Fruit fly (Drosophila melanogaster) whole organism, embryonic: Measurements from ENCODE around the gene CG9691.

Experiments
- ATbp ChIP-seq: fragments of 200-800 bp; sonication (Bioruptor generic); optimal IDR thresholded peaks from 2 replicates; lab custom pipeline; 2017; ENCODE audit warnings: missing biosample characterization, mild to moderate bottlenecking, missing genetic modification characterization, missing genetic modification reagents
- Awh ChIP-seq: fragments of 200-800 bp; sonication (Bioruptor generic); IDR thresholded peaks from 2 replicates; pipeline ENCODE4, ENCODE4 v1.3.6; 2022; ENCODE audit warnings: missing biosample characterization, missing genetic modification characterization
- CG1024 ChIP-seq: fragments of 200-800 bp; sonication (Bioruptor generic); IDR thresholded peaks from 2 replicates; pipeline ENCODE4 v1.3.6; 2022; ENCODE audit warnings: missing biosample characterization, missing genetic modification characterization
- CG10267 ChIP-seq: fragments of 200-800 bp; sonication (Bioruptor generic); optimal IDR thresholded peaks from 2 replicates; lab custom pipeline; 2018; ENCODE audit warnings: missing biosample characterization, mild to moderate bottlenecking, missing genetic modification characterization, moderate library complexity
- CG10366 ChIP-seq: fragments of 200-800 bp; sonication (Bioruptor generic); IDR thresholded peaks from 2 replicates; pipeline ENCODE4 v1.3.6; 2022; ENCODE audit warnings: missing biosample characterization, missing genetic modification characterization
- CG10979 ChIP-seq: fragments of 200-800 bp; sonication (Bioruptor generic); optimal IDR thresholded peaks from 2 replicates; lab custom pipeline; 2018; ENCODE audit warnings: missing biosample characterization, mild to moderate bottlenecking, missing genetic modification characterization, moderate library complexity
- CG11695 ChIP-seq: fragments of 200-800 bp; sonication (Bioruptor generic); IDR thresholded peaks from 3 replicates; pipeline ENCODE4 v1.3.6; 2022; ENCODE audit warnings: missing biosample characterization, missing genetic modification characterization
- CG14667 ChIP-seq: fragments of 200-800 bp; sonication (Bioruptor generic); IDR thresholded peaks from 2 replicates; pipeline ENCODE4 v1.3.6; 2022; ENCODE audit warnings: missing biosample characterization, missing genetic modification characterization
- CG1529 ChIP-seq: fragments of 200-800 bp; sonication (Bioruptor generic); optimal IDR thresholded peaks from 3 replicates; lab custom pipeline; 2018; ENCODE audit warnings: missing biosample characterization, missing genetic modification characterization
- CG15601 ChIP-seq: fragments of 200-800 bp; sonication (Bioruptor generic); optimal IDR thresholded peaks from 3 replicates; lab custom pipeline; 2019; ENCODE audit warnings: missing biosample characterization, mild to moderate bottlenecking, missing genetic modification characterization, moderate library complexity
- CG17328 ChIP-seq: fragments of 200-800 bp; sonication (Bioruptor generic); IDR thresholded peaks from 2 replicates; pipeline ENCODE4 v1.3.6; 2022; ENCODE audit warnings: missing biosample characterization, missing genetic modification characterization
- CG17802 ChIP-seq: fragments of 200-800 bp; sonication (Bioruptor generic); optimal IDR thresholded peaks from 2 replicates; lab custom pipeline; 2018; ENCODE audit warnings: missing biosample characterization, mild to moderate bottlenecking, missing genetic modification characterization, moderate library complexity
- CG18011 ChIP-seq: fragments of 200-800 bp; sonication (Bioruptor generic); optimal IDR thresholded peaks from 2 replicates; lab custom pipeline; 2017; ENCODE audit warnings: missing biosample characterization, missing genetic modification characterization, mild to moderate bottlenecking, moderate library complexity, missing genotype
- CG2199 ChIP-seq: fragments of 200-800 bp; sonication (Bioruptor generic); IDR thresholded peaks from 3 replicates; pipeline ENCODE4 v1.3.6; 2022; ENCODE audit warnings: missing biosample characterization, missing genetic modification characterization
- CG2712 ChIP-seq: fragments of 200-800 bp; optimal IDR thresholded peaks from 3 replicates; lab custom pipeline; 2019; ENCODE audit warnings: missing biosample characterization, mild to moderate bottlenecking, missing genetic modification characterization, moderate library complexity
- CG30403 ChIP-seq: fragments of 200-800 bp; sonication (Bioruptor generic); optimal IDR thresholded peaks from 3 replicates; lab custom pipeline; 2016; ENCODE audit warnings: missing biosample characterization, missing genetic modification characterization
- CG31441 ChIP-seq: fragments of 200-800 bp; sonication (Bioruptor generic); IDR thresholded peaks from 2 replicates; pipeline ENCODE4 v1.3.6; 2022; ENCODE audit warnings: missing biosample characterization, missing genetic modification characterization
- CG33557 ChIP-seq: fragments of 200-800 bp; sonication (Bioruptor generic); optimal IDR thresholded peaks from 2 replicates; lab custom pipeline; 2019; ENCODE audit warnings: missing biosample characterization, mild to moderate bottlenecking, missing genetic modification characterization, moderate library complexity
- CG3847 ChIP-seq: fragments of 200-800 bp; sonication (Bioruptor generic); IDR thresholded peaks from 2 replicates; pipeline ENCODE4 v1.3.6; 2022; ENCODE audit warnings: missing biosample characterization, missing genetic modification characterization
- CG4820 ChIP-seq: fragments of 200-800 bp; sonication (Bioruptor generic); optimal IDR thresholded peaks from 3 replicates; lab custom pipeline; 2016; ENCODE audit warnings: missing biosample characterization, missing genetic modification characterization
- CG6689 ChIP-seq: fragments of 200-800 bp; sonication (Bioruptor generic); IDR thresholded peaks from 2 replicates; pipeline ENCODE4 v1.3.6; 2022; ENCODE audit warnings: missing biosample characterization, missing genetic modification characterization
- CG8388 ChIP-seq: fragments of 200-800 bp; sonication (Bioruptor generic); optimal IDR thresholded peaks from 2 replicates; lab custom pipeline; 2019; ENCODE audit warnings: missing biosample characterization, mild to moderate bottlenecking, missing genetic modification characterization, moderate library complexity
- HHEX ChIP-seq: fragments of 200-800 bp; sonication (Bioruptor generic); optimal IDR thresholded peaks from 3 replicates; lab custom pipeline; 2017; ENCODE audit warnings: missing biosample characterization, mild to moderate bottlenecking, missing genetic modification characterization, missing genetic modification reagents
- HmgD ChIP-seq: fragments of 200-800 bp; sonication (Bioruptor generic); optimal IDR thresholded peaks from 3 replicates; lab custom pipeline; 2016; ENCODE audit warnings: missing biosample characterization, missing genetic modification characterization
- Hr51 ChIP-seq, 2 experiments: fragments of 200-800 bp; sonication (Bioruptor generic); optimal IDR thresholded peaks; 2 replicates in 1 of 2; 3 replicates in 1 of 2; lab custom pipeline; 2016 to 2018; ENCODE audit warnings: missing biosample characterization in 2 of 2, missing genetic modification characterization in 2 of 2, mild to moderate bottlenecking in 1 of 2, moderate library complexity in 1 of 2
- Sox100B ChIP-seq: fragments of 200-800 bp; sonication (Bioruptor generic); optimal IDR thresholded peaks from 3 replicates; lab custom pipeline; 2018; ENCODE audit warnings: missing biosample characterization, mild to moderate bottlenecking, missing genetic modification characterization
- Sox102F ChIP-seq: fragments of 200-800 bp; sonication (Bioruptor generic); optimal IDR thresholded peaks from 2 replicates; lab custom pipeline; 2018; ENCODE audit warnings: missing biosample characterization, mild to moderate bottlenecking, missing genetic modification characterization, moderate library complexity
- ase ChIP-seq: fragments of 200-800 bp; sonication (Bioruptor generic); IDR thresholded peaks from 3 replicates; pipeline ENCODE4 v1.3.6; 2022; ENCODE audit warnings: missing biosample characterization, missing genetic modification characterization
- az2 ChIP-seq: fragments of 200-800 bp; sonication (Bioruptor generic); optimal IDR thresholded peaks from 3 replicates; lab custom pipeline; 2016; ENCODE audit warnings: missing biosample characterization, missing genetic modification characterization
- bsh ChIP-seq, 2 experiments: fragments of 200-800 bp; sonication (Bioruptor generic); optimal IDR thresholded peaks; 2 replicates each; lab custom pipeline; 2017 to 2018; ENCODE audit warnings: mild to moderate bottlenecking in 2 of 2, missing biosample characterization in 2 of 2, missing genetic modification characterization in 2 of 2, moderate library complexity in 1 of 2
- cad ChIP-seq: fragments of >200 bp; optimal IDR thresholded peaks from 2 replicates; lab custom pipeline; 2017; ENCODE audit warnings: missing biosample characterization, missing genetic modification characterization
- ewg ChIP-seq: fragments of 200-800 bp; sonication (Bioruptor generic); optimal IDR thresholded peaks from 3 replicates; lab custom pipeline; 2017; ENCODE audit warnings: mild to moderate bottlenecking, missing biosample characterization, missing genetic modification reagents, missing genetic modification characterization
- fd96Cb ChIP-seq: fragments of 200-800 bp; sonication (Bioruptor generic); optimal IDR thresholded peaks from 2 replicates; lab custom pipeline; 2018; ENCODE audit warnings: missing biosample characterization, mild to moderate bottlenecking, missing genetic modification characterization, moderate library complexity
- grau ChIP-seq: fragments of 200-800 bp; optimal IDR thresholded peaks from 3 replicates; lab custom pipeline; 2019; ENCODE audit warnings: missing biosample characterization, mild to moderate bottlenecking, missing genetic modification characterization, moderate library complexity
- gt ChIP-seq: fragments of 200-800 bp; sonication (Bioruptor generic); IDR thresholded peaks from 2 replicates; pipeline ENCODE4 v1.3.6; 2022; ENCODE audit warnings: missing biosample characterization, missing genetic modification characterization
- jigr1 ChIP-seq: fragments of 200-800 bp; sonication (Bioruptor generic); IDR thresholded peaks from 3 replicates; pipeline ENCODE4 v1.3.6; 2022; ENCODE audit warnings: missing biosample characterization, missing genetic modification characterization
- oc ChIP-seq: fragments of 200-800 bp; sonication (Bioruptor generic); optimal IDR thresholded peaks from 2 replicates; lab custom pipeline; 2018; ENCODE audit warnings: missing biosample characterization, mild to moderate bottlenecking, missing genetic modification characterization, moderate library complexity
- phol ChIP-seq: fragments of 200-800 bp; sonication (Bioruptor generic); optimal IDR thresholded peaks from 3 replicates; lab custom pipeline; 2018; ENCODE audit warnings: missing biosample characterization, mild to moderate bottlenecking, missing genetic modification characterization, moderate library complexity
- sisA ChIP-seq: fragments of 200-800 bp; sonication (Bioruptor generic); IDR thresholded peaks from 2 replicates; pipeline ENCODE4 v1.3.6; 2022; ENCODE audit warnings: missing biosample characterization, missing genetic modification characterization
- slbo ChIP-seq: fragments of 200-800 bp; sonication (Bioruptor generic); IDR thresholded peaks from 2 replicates; pipeline ENCODE4 v1.3.6; 2022; ENCODE audit warnings: missing biosample characterization, missing genetic modification characterization
- tap ChIP-seq: fragments of 200-800 bp; optimal IDR thresholded peaks from 3 replicates; lab custom pipeline; 2019; ENCODE audit warnings: missing biosample characterization, mild to moderate bottlenecking, missing genetic modification characterization, moderate library complexity

The CG9691 gene

dm6 chrX:9911751-9912150, 27.5 kb downstream of the CG9691 start (continued):
- TF ChIP-seq ewg (GFP tag; lab: Kevin White, UChicago) (peak; percentile 9), CG2712 (tag; lab: Kevin White, UChicago) (peak; percentile 39), CG18011 (GFP tag; lab: Kevin White, UChicago) (no peak), tap (tag; lab: Kevin White, UChicago) (peak; percentile 41), CG33557 (no peak), cad (GFP tag; lab: Kevin White, UChicago) (no peak), Sox102F (GFP tag; lab: Kevin White, UChicago) (peak; percentile 69), CG11695 (GFP tag; lab: Robert Waterston, UW) (no peak), ase (0 out of 3 replicates have a peak, but pooled peaks have one; percentile 24), HHEX (GFP tag; lab: Kevin White, UChicago) (peak; percentile 1), slbo (GFP tag; lab: Robert Waterston, UW) (peak; percentile 32; the same call in 1 of the 2 replicates), CG2199 (GFP tag; lab: Robert Waterston, UW) (no peak), fd96Cb (tag; lab: Kevin White, UChicago) (peak; percentile 55), CG4820 (GFP tag; lab: Kevin White, UChicago) (peak; percentile 3), oc (tag; lab: Kevin White, UChicago) (peak; percentile 13), CG1024 (GFP tag; lab: Robert Waterston, UW) (0 out of 2 replicates have a peak, but pooled peaks have one; percentile 22), Hr51 (GFP tag; optimal IDR thresholded peaks at IDR 0.05; lab: Kevin White, UChicago) (peak in 1 of 2 experiments; percentile 27), gt (GFP tag; lab: Robert Waterston, UW) (no peak), CG6689 (peak; percentile 45; the same call in 1 of the 2 replicates), CG15601 (tag; lab: Kevin White, UChicago) (peak; percentile 22), phol (peak; percentile 42), CG10267 (tag; lab: Kevin White, UChicago) (peak; percentile 8), Awh (peak; percentile 42; the same call in 1 of the 2 replicates), ATbp (GFP tag; lab: Kevin White, UChicago) (peak; percentile 65), Sox100B (GFP tag; lab: Kevin White, UChicago) (peak; percentile 24), CG1529 (peak; percentile 11), CG14667 (0 out of 2 replicates have a peak, but pooled peaks have one; percentile 26), CG8388 (GFP tag; lab: Kevin White, UChicago) (peak; percentile 36), CG3847 (0 out of 2 replicates have a peak, but pooled peaks have one; percentile 12), sisA (peak; percentile 60), CG17328 (peak; percentile 43; the same call in 1 of the 2 replicates), grau (tag; lab: Kevin White, UChicago) (peak; percentile 5), jigr1 (no peak), CG30403 (GFP tag; lab: Kevin White, UChicago) (peak; percentile 15), CG10366 (0 out of 2 replicates have a peak, but pooled peaks have one; percentile 22), CG17802 (tag; lab: Kevin White, UChicago) (no peak), CG31441 (GFP tag; lab: Robert Waterston, UW) (peak; percentile 27; the same call in 1 of the 2 replicates), CG10979 (tag; lab: Kevin White, UChicago) (peak; percentile 56), bsh (GFP tag; optimal IDR thresholded peaks at IDR 0.05; lab: Kevin White, UChicago) (peak in 1 of 2 experiments; percentile 56), HmgD (no peak), az2 (peak; percentile 4)
- TF ChIP-seq, all 482 proteins: peak for 77
